Worm (Caenorhabditis elegans) whole organism, L4 larva: ENCODE data around the gene irld-36.
"Not testable (repeated sequence)": the region's sequence is repeated elsewhere in the genome, so short reads cannot be mapped to it uniquely, and the experiment has no call there.

ENCODE experiments used
- T26A8.4 ChIP-seq: fragments of 200-800 bp; sonication (Bioruptor generic); IDR thresholded peaks from 2 replicates; pipeline ENCODE4 v1.3.6; 2022; ENCODE audit warnings: missing genetic modification characterization, missing compliant biosample characterization
- Y75B8A.6 ChIP-seq: fragments of 200-800 bp; sonication (Bioruptor generic); IDR thresholded peaks from 2 replicates; pipeline ENCODE4 v1.3.6; 2022; ENCODE audit warnings: missing genetic modification reagents, missing genetic modification characterization, missing compliant biosample characterization
- ZK337.2 ChIP-seq: fragments of 200-800 bp; sonication (Bioruptor generic); IDR thresholded peaks from 2 replicates; pipeline ENCODE4 v1.3.6; 2022; ENCODE audit warnings: missing genetic modification reagents, missing genetic modification characterization, missing compliant biosample characterization
- ceh-20 ChIP-seq: fragments of 200-800 bp; sonication (Bioruptor generic); IDR thresholded peaks from 2 replicates; pipeline ENCODE4 v1.3.6; 2022; ENCODE audit warnings: missing genetic modification reagents, missing genetic modification characterization, missing compliant biosample characterization
- ceh-44 ChIP-seq: fragments of 200-800 bp; sonication (Bioruptor generic); IDR thresholded peaks from 2 replicates; pipeline ENCODE4 v1.3.6; 2022; ENCODE audit warnings: missing genetic modification reagents, missing genetic modification characterization, missing compliant biosample characterization
- ces-1 ChIP-seq: fragments of 150-350 bp; sonication (generic microtip); optimal IDR thresholded peaks from 4 replicates; lab custom pipeline; 2014; ENCODE audit warnings: missing biosample characterization, missing genetic modification reagents, missing genetic modification characterization
- ctbp-1 ChIP-seq: fragments of 200-800 bp; sonication (Bioruptor generic); IDR thresholded peaks from 2 replicates; pipeline ENCODE4 v1.3.6; 2022; ENCODE audit warnings: missing genetic modification reagents, missing genetic modification characterization, missing compliant biosample characterization
- daf-16 ChIP-seq, 3 experiments: sonication (generic microtip); optimal IDR thresholded peaks; 2 replicates each; lab custom pipeline; 2016 to 2017; ENCODE audit warnings: missing genetic modification characterization in 3 of 3, missing genetic modification reagents in 3 of 3, mild to moderate bottlenecking in 2 of 3, missing compliant biosample characterization in 2 of 3, missing biosample characterization in 1 of 3, moderate library complexity in 1 of 3
- daf-19 ChIP-seq: fragments of 200-800 bp; sonication (Bioruptor generic); conservative IDR thresholded peaks from 2 replicates; pipeline ENCODE4 v1.3.6; 2022; ENCODE audit warnings: missing genetic modification characterization, missing compliant biosample characterization
- daf-8 ChIP-seq: fragments of 200-800 bp; sonication (Bioruptor generic); IDR thresholded peaks from 2 replicates; pipeline ENCODE4 v1.3.6; 2022; ENCODE audit warnings: missing genetic modification characterization, missing compliant biosample characterization
- dmd-6 ChIP-seq: fragments of 200-800 bp; sonication (Bioruptor generic); IDR thresholded peaks from 2 replicates; pipeline ENCODE4 v1.3.6; 2022; ENCODE audit warnings: missing genetic modification reagents, missing genetic modification characterization, missing compliant biosample characterization
- dmd-9 ChIP-seq: fragments of 200-800 bp; sonication (Bioruptor generic); IDR thresholded peaks from 2 replicates; pipeline ENCODE4 v1.3.6; 2022; ENCODE audit warnings: missing genetic modification reagents, missing genetic modification characterization, missing compliant biosample characterization
- dpl-1 ChIP-seq: fragments of 150-350 bp; optimal IDR thresholded peaks from 2 replicates; lab custom pipeline; 2014; ENCODE audit warnings: missing biosample characterization, missing genetic modification reagents, missing genetic modification characterization
- duxl-1 ChIP-seq: sonication (generic microtip); optimal IDR thresholded peaks from 2 replicates; lab custom pipeline; 2016; ENCODE audit warnings: mild to moderate bottlenecking, missing genetic modification characterization, moderate library complexity, missing compliant biosample characterization; ENCODE audit not compliant: poor library complexity
- hif-1 ChIP-seq, 2 experiments: sonication (generic microtip); optimal IDR thresholded peaks; 2 replicates each; lab custom pipeline; 2016 to 2017; ENCODE audit warnings: missing compliant biosample characterization in 2 of 2, missing genetic modification characterization in 2 of 2, missing genetic modification reagents in 2 of 2, missing genotype in 2 of 2, mild to moderate bottlenecking in 1 of 2
- hlh-11 ChIP-seq: fragments of 200-800 bp; sonication (Bioruptor generic); optimal IDR thresholded peaks from 2 replicates; lab custom pipeline; 2018; ENCODE audit warnings: mild to moderate bottlenecking, missing genetic modification characterization, missing compliant biosample characterization
- jun-1 ChIP-seq: fragments of 150-350 bp; optimal IDR thresholded peaks from 2 replicates; lab custom pipeline; 2014; ENCODE audit warnings: missing biosample characterization, missing genetic modification reagents, missing genetic modification characterization
- lin-1 ChIP-seq: fragments of 200-800 bp; sonication (Bioruptor generic); IDR thresholded peaks from 2 replicates; pipeline ENCODE4 v1.3.6; 2022; ENCODE audit warnings: missing genetic modification reagents, missing genetic modification characterization, missing compliant biosample characterization
- lin-13 ChIP-seq: fragments of 150-350 bp; optimal IDR thresholded peaks from 2 replicates; lab custom pipeline; 2014; ENCODE audit warnings: missing biosample characterization, missing genetic modification reagents, missing genetic modification characterization
- lin-38 ChIP-seq: fragments of 200-800 bp; sonication (Bioruptor generic); IDR thresholded peaks from 2 replicates; pipeline ENCODE4 v1.3.6; 2022; ENCODE audit warnings: missing genetic modification reagents, missing genetic modification characterization, missing compliant biosample characterization
- lir-3 ChIP-seq: sonication (generic microtip); optimal IDR thresholded peaks from 2 replicates; lab custom pipeline; 2016; ENCODE audit warnings: mild to moderate bottlenecking, missing genetic modification characterization, missing compliant biosample characterization
- madf-5 ChIP-seq, 2 experiments: fragments of 200-800 bp; sonication (Bioruptor generic); IDR thresholded peaks; 2 replicates each; pipeline ENCODE4 v1.3.6; 2022; ENCODE audit warnings: missing compliant biosample characterization in 2 of 2, missing genetic modification characterization in 2 of 2
- mdt-29 ChIP-seq: fragments of 200-800 bp; sonication (Bioruptor generic); IDR thresholded peaks from 2 replicates; pipeline ENCODE4 v1.3.6; 2022; ENCODE audit warnings: missing genetic modification reagents, missing genetic modification characterization, missing compliant biosample characterization
- mes-2 ChIP-seq: sonication (generic microtip); optimal IDR thresholded peaks from 2 replicates; lab custom pipeline; 2016; ENCODE audit warnings: missing genotype, mild to moderate bottlenecking, missing genetic modification characterization, missing compliant biosample characterization; ENCODE audit not compliant: poor library complexity, severe bottlenecking
- nhr-10 ChIP-seq: fragments of 150-350 bp; optimal IDR thresholded peaks from 2 replicates; lab custom pipeline; 2014; ENCODE audit warnings: missing biosample characterization, missing genetic modification characterization
- nhr-102 ChIP-seq: sonication (generic microtip); optimal IDR thresholded peaks from 2 replicates; lab custom pipeline; 2016; ENCODE audit warnings: mild to moderate bottlenecking, missing genetic modification characterization, moderate library complexity, missing compliant biosample characterization
- nhr-25 ChIP-seq: sonication (generic microtip); optimal IDR thresholded peaks from 2 replicates; lab custom pipeline; 2017; ENCODE audit warnings: missing genetic modification characterization, mild to moderate bottlenecking, missing compliant biosample characterization, antibody characterized with exemption, moderate library complexity, borderline replicate concordance; ENCODE audit not compliant: insufficient read depth
- nhr-28 ChIP-seq: fragments of 150-350 bp; optimal IDR thresholded peaks from 2 replicates; lab custom pipeline; 2014; ENCODE audit warnings: missing biosample characterization, missing genetic modification characterization
- nhr-41 ChIP-seq: fragments of 200-800 bp; sonication (Bioruptor generic); IDR thresholded peaks from 2 replicates; pipeline ENCODE4 v1.3.6; 2022; ENCODE audit warnings: missing genetic modification reagents, missing genetic modification characterization, missing compliant biosample characterization
- nhr-42 ChIP-seq: fragments of 200-800 bp; sonication (Bioruptor generic); IDR thresholded peaks from 2 replicates; pipeline ENCODE4 v1.3.6; 2022; ENCODE audit warnings: missing genetic modification characterization, missing compliant biosample characterization
- nhr-6 ChIP-seq: fragments of 150-350 bp; optimal IDR thresholded peaks from 2 replicates; lab custom pipeline; 2014; ENCODE audit warnings: missing biosample characterization, missing genetic modification characterization
- php-3 ChIP-seq: fragments of 200-800 bp; sonication (Bioruptor generic); IDR thresholded peaks from 2 replicates; pipeline ENCODE4 v1.3.6; 2022; ENCODE audit warnings: missing genetic modification reagents, missing genetic modification characterization, missing compliant biosample characterization
- pqm-1 ChIP-seq: sonication (generic microtip); optimal IDR thresholded peaks from 2 replicates; lab custom pipeline; 2017; ENCODE audit warnings: missing biosample characterization, missing genetic modification characterization
- set-16 ChIP-seq: fragments of 200-800 bp; sonication (Bioruptor generic); IDR thresholded peaks from 2 replicates; pipeline ENCODE4 v1.3.6; 2022; ENCODE audit warnings: missing genetic modification reagents, missing genetic modification characterization, missing compliant biosample characterization
- skn-1 ChIP-seq: fragments of 150-350 bp; optimal IDR thresholded peaks from 2 replicates; lab custom pipeline; 2014; ENCODE audit warnings: missing biosample characterization, missing genetic modification characterization
- snpc-1.2 ChIP-seq: fragments of 200-800 bp; sonication (Bioruptor generic); IDR thresholded peaks from 2 replicates; pipeline ENCODE4 v1.3.6; 2022; ENCODE audit warnings: missing genetic modification reagents, missing genetic modification characterization, missing compliant biosample characterization
- tra-1 ChIP-seq: fragments of 200-800 bp; sonication (Bioruptor generic); IDR thresholded peaks from 2 replicates; pipeline ENCODE4 v1.3.6; 2022; ENCODE audit warnings: missing genetic modification reagents, missing genetic modification characterization, missing compliant biosample characterization
- unc-39 ChIP-seq: sonication (generic microtip); optimal IDR thresholded peaks from 2 replicates; lab custom pipeline; 2017; ENCODE audit warnings: missing biosample characterization, missing genetic modification characterization
- zip-11 ChIP-seq: fragments of 200-800 bp; sonication (Bioruptor generic); IDR thresholded peaks from 2 replicates; pipeline ENCODE4 v1.3.6; 2022; ENCODE audit warnings: missing genetic modification characterization, missing compliant biosample characterization
- ztf-11 ChIP-seq: fragments of 150-350 bp; optimal IDR thresholded peaks from 2 replicates; lab custom pipeline; 2014; ENCODE audit warnings: missing biosample characterization, missing genetic modification characterization

The irld-36 gene

ce11 chrII:1653397-1653796 lies 25.8 kb upstream of the irld-36 start, which contains the start of gene fbxb-15:
fbxb-15 (minus strand) TSS chrII:1653497.
- TF ChIP-seq ctbp-1 (GFP tag; lab: Robert Waterston, UW) (no peak), mdt-29 (GFP tag; lab: Robert Waterston, UW) (no peak), nhr-6 (tag; lab: Kevin White, UChicago) (no peak), ceh-20 (GFP tag; lab: Robert Waterston, UW) (no peak), Y75B8A.6 (GFP tag; lab: Robert Waterston, UW) (no peak), nhr-10 (tag; lab: Kevin White, UChicago) (no peak), hlh-11 (no peak), ZK337.2 (GFP tag; lab: Robert Waterston, UW) (no peak), snpc-1.2 (no peak), lir-3 (tag; lab: Kevin White, UChicago) (no peak), zip-11 (GFP tag; lab: Robert Waterston, UW) (no peak), unc-39 (tag; lab: Kevin White, UChicago) (no peak), daf-8 (GFP tag; lab: Robert Waterston, UW) (no peak), nhr-102 (tag; lab: Kevin White, UChicago) (no peak), jun-1 (tag; lab: Kevin White, UChicago) (no peak), hif-1 (tag; optimal IDR thresholded peaks at IDR 0.05; lab: Kevin White, UChicago) (no peak), nhr-42 (GFP tag; lab: Robert Waterston, UW) (no peak)

ce11 chrII:1654917-1655316 lies 24.3 kb upstream of the irld-36 start, which contains the start of gene btb-12:
btb-12 (plus strand) TSS chrII:1655217.
- no peak for TF ChIP-seq ctbp-1 (GFP tag; lab: Robert Waterston, UW)
- TF ChIP-seq nhr-10 (tag; lab: Kevin White, UChicago), result no peak
- TF ChIP-seq lin-38 (GFP tag; lab: Robert Waterston, UW), result no peak
- TF ChIP-seq ces-1 (GFP tag; lab: Kevin White, UChicago), result no peak
- no peak for TF ChIP-seq ztf-11 (tag; lab: Kevin White, UChicago)
- no peak for TF ChIP-seq daf-8 (GFP tag; lab: Robert Waterston, UW)
- no peak for TF ChIP-seq set-16
- TF ChIP-seq ceh-44 (GFP tag; lab: Robert Waterston, UW), result no peak
- TF ChIP-seq daf-19, result no peak
- TF ChIP-seq nhr-25 (tag; lab: Kevin White, UChicago), result no peak
- no peak for TF ChIP-seq nhr-42 (GFP tag; lab: Robert Waterston, UW)
- no peak for TF ChIP-seq tra-1 (GFP tag; lab: Robert Waterston, UW)
- no peak for TF ChIP-seq mes-2 (tag; lab: Kevin White, UChicago)
- TF ChIP-seq, all 104 proteins: peak for 0

ce11 chrII:1657202-1657601 lies 22.0 kb upstream of the irld-36 start, which contains the start of gene ZC204.12:
ZC204.12 (minus strand) TSS chrII:1657302.
- TF ChIP-seq skn-1, result no peak
- TF ChIP-seq dpl-1 (GFP tag; lab: Kevin White, UChicago), result no peak
- no peak for TF ChIP-seq lin-13 (GFP tag; lab: Kevin White, UChicago)
- no peak for TF ChIP-seq madf-5 (GFP tag; IDR thresholded peaks at IDR 0.05; lab: Robert Waterston, UW)
- no peak for TF ChIP-seq ZK337.2 (GFP tag; lab: Robert Waterston, UW)
- TF ChIP-seq, all 104 proteins: peak for 0

ce11 chrII:1659729-1660128 lies 19.5 kb upstream of the irld-36 start:
- TF ChIP-seq nhr-41 (GFP tag; lab: Robert Waterston, UW), result 0 out of 2 replicates have a peak, but pooled peaks have one; percentile 14
- TF ChIP-seq php-3, result peak; percentile 70
- peak; percentile 43; the same call in 1 of the 2 replicates for TF ChIP-seq lin-1 (GFP tag; lab: Robert Waterston, UW)
- 0 out of 2 replicates have a peak, but pooled peaks have one; percentile 45 for TF ChIP-seq T26A8.4 (GFP tag; lab: Robert Waterston, UW)
- TF ChIP-seq dmd-6 (GFP tag; lab: Robert Waterston, UW), result peak; percentile 88
- TF ChIP-seq dmd-9 (GFP tag; lab: Robert Waterston, UW), result 0 out of 2 replicates have a peak, but pooled peaks have one; percentile 27
- peak; percentile 68 for TF ChIP-seq pqm-1
- TF ChIP-seq hlh-11, result peak; percentile 36
- TF ChIP-seq duxl-1 (tag; lab: Kevin White, UChicago), result peak; percentile 26
- peak; percentile 55; the same call in 1 of the 2 replicates for TF ChIP-seq tra-1 (GFP tag; lab: Robert Waterston, UW)
- peak; percentile 47 for TF ChIP-seq nhr-28
- not testable (repeated sequence) for TF ChIP-seq daf-16 (GFP tag; optimal IDR thresholded peaks at IDR 0.05; lab: Kevin White, UChicago)
- TF ChIP-seq daf-16 (tag; optimal IDR thresholded peaks at IDR 0.05; lab: Kevin White, UChicago), result peak; percentile 48
